Worm (Caenorhabditis elegans): ENCODE data around the gene Y116A8C.44.

DNA sequence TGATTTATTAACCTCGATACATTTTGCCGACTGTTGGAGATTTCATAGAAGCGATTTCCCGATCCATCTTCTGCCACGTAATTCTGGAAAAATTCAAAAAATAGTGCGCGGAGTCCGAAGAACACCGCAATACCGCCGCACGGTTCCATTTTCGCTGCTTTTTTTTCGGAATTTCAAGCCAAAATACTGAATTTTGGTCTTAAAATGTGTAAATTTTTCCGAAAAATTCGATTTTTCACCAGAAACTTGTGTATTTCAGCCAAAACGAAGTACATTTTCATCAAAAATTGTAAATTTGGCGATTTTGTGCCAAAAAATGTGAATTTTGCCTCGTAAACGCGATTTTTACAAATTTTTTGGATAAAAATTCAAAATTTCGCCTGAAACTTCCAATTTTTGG, 45.2 kb upstream of the Y116A8C.44 start:
- no peak for TF ChIP-seq ztf-11 (tag; optimal IDR thresholded peaks at IDR 0.05)
- TF ChIP-seq mbf-1 (tag; optimal IDR thresholded peaks at IDR 0.05), result no peak
- TF ChIP-seq lin-13 (GFP tag; optimal IDR thresholded peaks at IDR 0.05), result no peak
- no peak for TF ChIP-seq sem-4 (tag; optimal IDR thresholded peaks at IDR 0.05)
- TF ChIP-seq nhr-12 (tag; optimal IDR thresholded peaks at IDR 0.05), result no peak
- TF ChIP-seq unc-62 (GFP tag; optimal IDR thresholded peaks at IDR 0.05), result no peak
- TF ChIP-seq F13H6.1 (tag; optimal IDR thresholded peaks at IDR 0.05), result no peak
- no peak for TF ChIP-seq aly-2 (tag; optimal IDR thresholded peaks at IDR 0.05)
- no peak for TF ChIP-seq nhr-25 (tag; optimal IDR thresholded peaks at IDR 0.05)
- TF ChIP-seq elt-3 (tag; optimal IDR thresholded peaks at IDR 0.05), result no peak
- no peak for TF ChIP-seq ztf-1 (GFP tag; conservative IDR thresholded peaks at IDR 0.05)
